Worm (Caenorhabditis elegans): Measurements from ENCODE around the gene Y50D4B.2.

Gene Y50D4B.2

DNA sequence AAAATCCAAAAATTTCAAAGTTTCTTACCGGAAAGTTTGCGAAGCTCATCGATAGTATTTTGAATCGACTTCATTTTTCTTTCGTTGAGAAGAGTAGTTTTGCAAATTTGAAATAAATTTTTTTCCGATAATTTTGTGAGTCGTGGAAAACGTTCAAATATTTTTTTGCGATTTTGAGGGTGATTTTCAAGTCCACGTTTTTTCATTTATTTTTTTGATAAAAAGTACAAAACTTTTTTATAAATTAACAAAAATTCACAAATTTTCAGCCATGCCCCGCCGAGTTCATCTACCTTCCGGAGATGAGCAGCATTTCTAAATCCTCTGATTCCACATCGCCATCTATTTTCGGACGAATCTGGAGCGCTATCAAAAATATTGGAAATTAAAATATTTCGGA is 32.9 kb upstream of the Y50D4B.2 start, which contains the start of gene K10C9.7:
Gene K10C9.7, minus strand, starts transcription at position 101 of the 400 bp plus-strand sequence.
- TF ChIP-seq zfp-2 (tag; optimal IDR thresholded peaks at IDR 0.05): no peak
- no peak for TF ChIP-seq ceh-20 (GFP tag; IDR thresholded peaks at IDR 0.05)
- no peak for TF ChIP-seq ama-1 (optimal IDR thresholded peaks at IDR 0.05)
- no peak for TF ChIP-seq cey-2 (tag; optimal IDR thresholded peaks at IDR 0.05; ENCODE audit: borderline replicate concordance, insufficient read depth)
- no peak for TF ChIP-seq vab-7 (GFP tag; IDR thresholded peaks at IDR 0.05)
- no peak for TF ChIP-seq ceh-32 (tag; optimal IDR thresholded peaks at IDR 0.05; ENCODE audit: poor library complexity)
- TF ChIP-seq ceh-28 (tag; optimal IDR thresholded peaks at IDR 0.05): no peak
- TF ChIP-seq mxl-3 (GFP tag; optimal IDR thresholded peaks at IDR 0.05): no peak
- TF ChIP-seq D1046.2 (GFP tag; IDR thresholded peaks at IDR 0.05): no peak
- TF ChIP-seq dve-1 (tag; optimal IDR thresholded peaks at IDR 0.05; ENCODE audit: insufficient read depth): no peak
- no peak for TF ChIP-seq nhr-11 (tag; optimal IDR thresholded peaks at IDR 0.05)
- no peak for TF ChIP-seq dmd-6 (GFP tag; IDR thresholded peaks at IDR 0.05)
- no peak for TF ChIP-seq fos-1 (tag; optimal IDR thresholded peaks at IDR 0.05)
- TF ChIP-seq nhr-41 (GFP tag; IDR thresholded peaks at IDR 0.05): no peak

DNA sequence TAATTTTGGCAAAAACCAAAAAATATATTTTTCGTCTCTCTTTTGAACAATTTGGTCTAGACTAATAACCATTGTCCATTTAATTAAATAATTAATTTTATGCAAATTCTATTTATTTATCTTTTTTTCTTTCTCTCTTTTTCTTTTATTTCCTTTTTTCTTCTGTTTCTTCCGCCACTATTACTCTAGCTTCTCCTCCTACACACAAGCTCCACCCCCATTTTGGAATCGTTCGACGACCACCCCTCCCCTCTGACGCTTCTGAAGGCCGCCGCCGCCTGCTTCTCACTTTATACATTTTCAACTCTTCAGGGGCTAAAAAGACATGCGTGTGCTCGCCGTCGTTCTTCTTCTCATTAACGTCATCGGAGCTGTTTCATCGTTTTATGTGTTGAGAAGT is 25.4 kb upstream of the Y50D4B.2 start, which contains the start of gene K10C9.1:
Gene K10C9.1, plus strand, starts transcription at position 301 of the 400 bp plus-strand sequence.
- TF ChIP-seq F37D6.2 (tag; optimal IDR thresholded peaks at IDR 0.05) (no peak), nhr-48 (tag; optimal IDR thresholded peaks at IDR 0.05) (no peak), attf-4 (tag; optimal IDR thresholded peaks at IDR 0.05) (no peak), nhr-102 (tag; optimal IDR thresholded peaks at IDR 0.05) (no peak), F26F4.8 (GFP tag; conservative IDR thresholded peaks at IDR 0.05) (no peak), hmg-1.1 (GFP tag; IDR thresholded peaks at IDR 0.05) (no peak), nhr-77 (tag; optimal IDR thresholded peaks at IDR 0.05) (no peak), zip-11 (GFP tag; IDR thresholded peaks at IDR 0.05) (no peak)

DNA sequence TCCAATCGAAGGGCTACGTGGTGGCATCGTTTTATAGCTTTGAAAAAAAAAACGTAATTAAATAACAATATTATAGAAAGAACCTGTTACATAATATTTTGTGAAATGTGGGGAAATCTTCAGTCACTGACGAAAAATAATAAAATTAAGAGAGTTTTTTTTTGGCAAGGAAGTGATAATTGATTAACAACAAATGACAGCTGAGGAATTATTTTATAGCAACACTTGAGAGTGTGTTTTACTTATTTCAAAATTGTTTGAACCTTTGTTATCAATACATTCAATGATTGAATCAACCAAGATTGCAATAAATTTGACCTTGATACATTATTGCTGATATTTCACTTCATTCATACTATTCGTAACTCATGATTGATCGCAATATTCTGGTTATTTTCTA is 16.4 kb upstream of the Y50D4B.2 start, which contains the start of gene Y50D4B.6:
Gene Y50D4B.6, plus strand, starts transcription at position 301 of the 400 bp plus-strand sequence.
- no peak for TF ChIP-seq nhr-111 (GFP tag; optimal IDR thresholded peaks at IDR 0.05)
- no peak for TF ChIP-seq gei-8 (GFP tag; optimal IDR thresholded peaks at IDR 0.05)
- no peak for TF ChIP-seq mdl-1 (tag; optimal IDR thresholded peaks at IDR 0.05)
- no peak for TF ChIP-seq ceh-20 (GFP tag; IDR thresholded peaks at IDR 0.05)
- TF ChIP-seq daf-19 (GFP tag; conservative IDR thresholded peaks at IDR 0.05): no peak
- no peak for TF ChIP-seq F37D6.2 (tag; optimal IDR thresholded peaks at IDR 0.05)
- no peak for TF ChIP-seq ceh-82 (tag; optimal IDR thresholded peaks at IDR 0.05)
- TF ChIP-seq F10B5.3 (tag; optimal IDR thresholded peaks at IDR 0.05): no peak
- TF ChIP-seq zfp-3 (GFP tag; conservative IDR thresholded peaks at IDR 0.05): no peak

DNA sequence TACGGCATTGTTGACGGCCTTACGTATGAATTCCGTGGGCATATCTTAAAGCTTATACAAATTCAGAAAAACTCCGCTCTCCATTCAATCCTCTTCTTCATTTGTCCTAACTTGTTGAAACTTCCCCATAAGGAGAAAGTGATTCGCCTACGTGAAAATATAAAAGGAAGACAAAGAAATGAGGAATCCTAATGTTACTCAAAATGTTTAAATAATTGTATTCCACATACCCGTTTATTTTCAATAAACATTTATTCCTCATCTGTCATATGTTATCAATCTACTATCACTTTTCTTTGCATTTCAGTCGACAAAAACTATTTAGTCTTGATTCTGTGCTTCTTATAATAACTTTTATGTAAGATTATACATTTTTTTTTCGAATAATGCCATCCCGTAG is 12.4 kb upstream of the Y50D4B.2 start, which contains the start of gene clec-203:
Gene clec-203, plus strand, starts transcription at position 301 of the 400 bp plus-strand sequence.
- no peak for TF ChIP-seq tag-97 (GFP tag; IDR thresholded peaks at IDR 0.05)
- TF ChIP-seq lim-7 (GFP tag; IDR thresholded peaks at IDR 0.05): no peak
- no peak for TF ChIP-seq nhr-77 (tag; optimal IDR thresholded peaks at IDR 0.05)
- TF ChIP-seq lsy-2 (tag; optimal IDR thresholded peaks at IDR 0.05): no peak
- no peak for TF ChIP-seq nhr-237 (tag; optimal IDR thresholded peaks at IDR 0.05)
- no peak for TF ChIP-seq ztf-7 (tag; optimal IDR thresholded peaks at IDR 0.05)
- no peak for TF ChIP-seq T20F7.1 (GFP tag; optimal IDR thresholded peaks at IDR 0.05)
- no peak for TF ChIP-seq nhr-48 (tag; optimal IDR thresholded peaks at IDR 0.05)
- TF ChIP-seq fos-1 (tag; optimal IDR thresholded peaks at IDR 0.05): no peak
- no peak for TF ChIP-seq pqm-1 (tag; optimal IDR thresholded peaks at IDR 0.05)
- TF ChIP-seq hlh-11 (tag; optimal IDR thresholded peaks at IDR 0.05): no peak
- TF ChIP-seq vab-7 (GFP tag; IDR thresholded peaks at IDR 0.05): no peak
- no peak for TF ChIP-seq ceh-20 (GFP tag; IDR thresholded peaks at IDR 0.05)
- TF ChIP-seq spr-3 (GFP tag; optimal IDR thresholded peaks at IDR 0.05): no peak

All from whole organism, L4 larva.